Worm (Caenorhabditis elegans) whole organism, L2 larva: ENCODE data around the gene frpr-6.

Experiments
- Y55F3AM.14 ChIP-seq: fragments of 200-800 bp; sonication (Bioruptor generic); optimal IDR thresholded peaks from 2 replicates; lab custom pipeline; 2018; ENCODE audit warnings: mild to moderate bottlenecking, missing genetic modification characterization, missing compliant biosample characterization
- ama-1 ChIP-seq: fragments of 150-350 bp; optimal IDR thresholded peaks from 2 replicates; lab custom pipeline; 2018; ENCODE audit warnings: inconsistent platforms
- elt-1 ChIP-seq: fragments of 150-350 bp; optimal IDR thresholded peaks from 2 replicates; lab custom pipeline; 2014; ENCODE audit warnings: missing biosample characterization, missing genetic modification characterization
- mdl-1 ChIP-seq, 2 experiments: fragments of 150-350 bp in 1 of 2; sonication (generic microtip) in 1 of 2; optimal IDR thresholded peaks; 2 replicates each; lab custom pipeline; 2017; ENCODE audit warnings: missing biosample characterization in 2 of 2, missing genetic modification characterization in 2 of 2
- unc-62 ChIP-seq: fragments of 150-350 bp; optimal IDR thresholded peaks from 2 replicates; lab custom pipeline; 2014; ENCODE audit warnings: missing biosample characterization, missing genetic modification reagents, missing genetic modification characterization

- TF ChIP-seq ama-1 (no peak), elt-1 (tag; lab: Kevin White, UChicago) (no peak), Y55F3AM.14 (GFP tag; lab: Kevin White, UChicago) (no peak), mdl-1 (tag; optimal IDR thresholded peaks at IDR 0.05; lab: Kevin White, UChicago) (no peak), unc-62 (GFP tag; lab: Kevin White, UChicago) (no peak)
These were observed 3.7 kb downstream of the frpr-6 start for ce11 chrV:9097213-9097612.
